Worm (Caenorhabditis elegans) whole organism, L2 larva: ENCODE measurements around the gene F58B4.3.
A peak's percentile ranks its signal among the peaks of the same experiment; 100 is the strongest.

Source experiments
- C34F6.9 ChIP-seq: fragments of 150-350 bp; optimal IDR thresholded peaks from 2 replicates; lab custom pipeline; 2014; ENCODE audit warnings: missing biosample characterization, missing genetic modification characterization
- F13H6.1 ChIP-seq: sonication (generic microtip); optimal IDR thresholded peaks from 2 replicates; lab custom pipeline; 2016; ENCODE audit warnings: missing genetic modification characterization, missing compliant biosample characterization
- R02D3.7 ChIP-seq: fragments of 150-350 bp; optimal IDR thresholded peaks from 2 replicates; lab custom pipeline; 2014; ENCODE audit warnings: missing biosample characterization, missing genetic modification characterization
- Y55F3AM.14 ChIP-seq: fragments of 200-800 bp; sonication (Bioruptor generic); optimal IDR thresholded peaks from 2 replicates; lab custom pipeline; 2018; ENCODE audit warnings: mild to moderate bottlenecking, missing genetic modification characterization, missing compliant biosample characterization
- ZK546.5 ChIP-seq: sonication (generic microtip); optimal IDR thresholded peaks from 2 replicates; lab custom pipeline; 2017; ENCODE audit warnings: missing biosample characterization, missing genetic modification characterization
- alr-1 ChIP-seq: fragments of 150-350 bp; optimal IDR thresholded peaks from 2 replicates; lab custom pipeline; 2014; ENCODE audit warnings: missing biosample characterization, missing genetic modification characterization
- aly-2 ChIP-seq: fragments of 150-350 bp; optimal IDR thresholded peaks from 2 replicates; lab custom pipeline; 2014; ENCODE audit warnings: missing biosample characterization, missing genetic modification characterization
- ama-1 ChIP-seq: fragments of 150-350 bp; optimal IDR thresholded peaks from 2 replicates; lab custom pipeline; 2018; ENCODE audit warnings: inconsistent platforms
- blmp-1 ChIP-seq: sonication (generic microtip); optimal IDR thresholded peaks from 2 replicates; lab custom pipeline; 2017; ENCODE audit warnings: missing genetic modification characterization, mild to moderate bottlenecking, missing compliant biosample characterization, antibody characterized with exemption, moderate library complexity; ENCODE audit not compliant: insufficient read depth
- ceh-16 ChIP-seq: fragments of 150-350 bp; optimal IDR thresholded peaks from 2 replicates; lab custom pipeline; 2014; ENCODE audit warnings: missing biosample characterization, missing genetic modification characterization
- ceh-82 ChIP-seq: fragments of 150-350 bp; optimal IDR thresholded peaks from 2 replicates; lab custom pipeline; 2014; ENCODE audit warnings: missing biosample characterization, missing genetic modification characterization
- crh-2 ChIP-seq: sonication (generic microtip); optimal IDR thresholded peaks from 2 replicates; lab custom pipeline; 2017; ENCODE audit warnings: missing biosample characterization, missing genetic modification characterization
- dmd-4 ChIP-seq: sonication (generic microtip); optimal IDR thresholded peaks from 2 replicates; lab custom pipeline; 2017; ENCODE audit warnings: missing biosample characterization, missing genetic modification characterization
- egl-27 ChIP-seq: sonication (generic microtip); optimal IDR thresholded peaks from 3 replicates; lab custom pipeline; 2017; ENCODE audit warnings: missing biosample characterization, missing genetic modification reagents, missing genetic modification characterization
- elt-1 ChIP-seq: fragments of 150-350 bp; optimal IDR thresholded peaks from 2 replicates; lab custom pipeline; 2014; ENCODE audit warnings: missing biosample characterization, missing genetic modification characterization
- elt-3 ChIP-seq: sonication (generic microtip); optimal IDR thresholded peaks from 2 replicates; lab custom pipeline; 2017; ENCODE audit warnings: missing biosample characterization, missing genetic modification characterization
- fos-1 ChIP-seq: fragments of 150-350 bp; optimal IDR thresholded peaks from 2 replicates; lab custom pipeline; 2014; ENCODE audit warnings: missing biosample characterization, missing genetic modification characterization
- gmeb-1 ChIP-seq: fragments of 150-350 bp; optimal IDR thresholded peaks from 2 replicates; lab custom pipeline; 2014; ENCODE audit warnings: missing biosample characterization, missing genetic modification characterization
- lin-11 ChIP-seq: fragments of 150-350 bp; sonication (generic microtip); optimal IDR thresholded peaks from 2 replicates; lab custom pipeline; 2014; ENCODE audit warnings: missing biosample characterization, missing genetic modification characterization, inconsistent platforms, mixed read lengths
- lin-13 ChIP-seq: fragments of 150-350 bp; optimal IDR thresholded peaks from 2 replicates; lab custom pipeline; 2014; ENCODE audit warnings: missing biosample characterization, missing genetic modification reagents, missing genetic modification characterization
- lin-39 ChIP-seq: fragments of 150-350 bp; optimal IDR thresholded peaks from 2 replicates; lab custom pipeline; 2014; ENCODE audit warnings: missing biosample characterization, missing genetic modification reagents, missing genetic modification characterization
- lsy-2 ChIP-seq, 2 experiments: fragments of 150-350 bp in 1 of 2; sonication (generic microtip) in 1 of 2; optimal IDR thresholded peaks; 2 replicates each; lab custom pipeline; 2014 to 2017; ENCODE audit warnings: missing biosample characterization in 2 of 2, missing genetic modification characterization in 2 of 2
- mab-5 ChIP-seq: fragments of 150-350 bp; optimal IDR thresholded peaks from 2 replicates; lab custom pipeline; 2014; ENCODE audit warnings: missing biosample characterization, missing genetic modification characterization
- mbf-1 ChIP-seq: sonication (generic microtip); optimal IDR thresholded peaks from 2 replicates; lab custom pipeline; 2017; ENCODE audit warnings: missing biosample characterization, missing genetic modification characterization
- mdl-1 ChIP-seq, 2 experiments: fragments of 150-350 bp in 1 of 2; sonication (generic microtip) in 1 of 2; optimal IDR thresholded peaks; 2 replicates each; lab custom pipeline; 2017; ENCODE audit warnings: missing biosample characterization in 2 of 2, missing genetic modification characterization in 2 of 2
- nhr-10 ChIP-seq: sonication (generic microtip); optimal IDR thresholded peaks from 2 replicates; lab custom pipeline; 2017; ENCODE audit warnings: missing biosample characterization, missing genetic modification characterization
- nhr-11 ChIP-seq: fragments of 150-350 bp; optimal IDR thresholded peaks from 2 replicates; lab custom pipeline; 2014; ENCODE audit warnings: missing biosample characterization, missing genetic modification characterization
- nhr-12 ChIP-seq: fragments of 150-350 bp; optimal IDR thresholded peaks from 2 replicates; lab custom pipeline; 2014; ENCODE audit warnings: missing biosample characterization, missing genetic modification characterization
- nhr-129 ChIP-seq: fragments of 150-350 bp; optimal IDR thresholded peaks from 2 replicates; lab custom pipeline; 2014; ENCODE audit warnings: missing biosample characterization, missing genetic modification characterization
- nhr-21 ChIP-seq: fragments of 150-350 bp; optimal IDR thresholded peaks from 2 replicates; lab custom pipeline; 2014; ENCODE audit warnings: missing biosample characterization, missing genetic modification characterization
- nhr-23 ChIP-seq: fragments of 150-350 bp; optimal IDR thresholded peaks from 2 replicates; lab custom pipeline; 2014; ENCODE audit warnings: missing biosample characterization, missing genetic modification reagents, missing genetic modification characterization
- nhr-237 ChIP-seq: fragments of 150-350 bp; optimal IDR thresholded peaks from 2 replicates; lab custom pipeline; 2014; ENCODE audit warnings: missing biosample characterization, missing genetic modification characterization
- nhr-25 ChIP-seq: fragments of 150-350 bp; sonication (generic microtip); optimal IDR thresholded peaks from 3 replicates; lab custom pipeline; 2014; ENCODE audit warnings: missing biosample characterization, missing genetic modification characterization
- nhr-6 ChIP-seq: fragments of 150-350 bp; optimal IDR thresholded peaks from 2 replicates; lab custom pipeline; 2014; ENCODE audit warnings: missing biosample characterization, missing genetic modification characterization
- nhr-77 ChIP-seq: fragments of 150-350 bp; optimal IDR thresholded peaks from 2 replicates; lab custom pipeline; 2014; ENCODE audit warnings: missing biosample characterization, missing genetic modification characterization
- peb-1 ChIP-seq: fragments of 150-350 bp; optimal IDR thresholded peaks from 2 replicates; lab custom pipeline; 2014; ENCODE audit warnings: missing biosample characterization, missing genetic modification characterization
- sem-4 ChIP-seq: fragments of 150-350 bp; optimal IDR thresholded peaks from 2 replicates; lab custom pipeline; 2014; ENCODE audit warnings: missing biosample characterization, missing genetic modification reagents, missing genetic modification characterization
- skn-1 ChIP-seq: sonication (generic microtip); optimal IDR thresholded peaks from 2 replicates; lab custom pipeline; 2017; ENCODE audit warnings: missing biosample characterization, missing genetic modification characterization
- sma-3 ChIP-seq: sonication (generic microtip); optimal IDR thresholded peaks from 2 replicates; lab custom pipeline; 2016; ENCODE audit warnings: missing genetic modification reagents, missing genetic modification characterization, missing compliant biosample characterization
- sma-9 ChIP-seq, 2 experiments: fragments of 150-350 bp in 1 of 2; sonication (generic microtip) in 1 of 2; optimal IDR thresholded peaks; 2 replicates each; lab custom pipeline; 2014 to 2016; ENCODE audit warnings: missing genetic modification characterization in 2 of 2, mild to moderate bottlenecking in 1 of 2, missing biosample characterization in 1 of 2, missing compliant biosample characterization in 1 of 2, missing genetic modification reagents in 1 of 2, moderate library complexity in 1 of 2
- snpc-4 ChIP-seq: fragments of 150-350 bp; optimal IDR thresholded peaks from 2 replicates; lab custom pipeline; 2014; ENCODE audit warnings: missing biosample characterization, missing genetic modification characterization
- unc-39 ChIP-seq: fragments of 150-350 bp; optimal IDR thresholded peaks from 2 replicates; lab custom pipeline; 2014; ENCODE audit warnings: missing biosample characterization, missing genetic modification characterization
- unc-55 ChIP-seq: fragments of 150-350 bp; sonication (generic microtip); optimal IDR thresholded peaks from 3 replicates; lab custom pipeline; 2014; ENCODE audit warnings: missing biosample characterization, missing genetic modification reagents, missing genetic modification characterization
- unc-62 ChIP-seq: fragments of 150-350 bp; optimal IDR thresholded peaks from 2 replicates; lab custom pipeline; 2014; ENCODE audit warnings: missing biosample characterization, missing genetic modification reagents, missing genetic modification characterization
- zag-1 ChIP-seq: fragments of 150-350 bp; optimal IDR thresholded peaks from 2 replicates; lab custom pipeline; 2014; ENCODE audit warnings: missing biosample characterization, missing genetic modification characterization
- ztf-1 ChIP-seq: fragments of 200-800 bp; sonication (Bioruptor generic); conservative IDR thresholded peaks from 2 replicates; pipeline ENCODE4 v1.3.6; 2022; ENCODE audit warnings: missing genetic modification characterization, missing compliant biosample characterization
- ztf-11 ChIP-seq: sonication (generic microtip); optimal IDR thresholded peaks from 2 replicates; lab custom pipeline; 2017; ENCODE audit warnings: missing biosample characterization, missing genetic modification characterization
- ztf-4 ChIP-seq: fragments of 150-350 bp; optimal IDR thresholded peaks from 2 replicates; lab custom pipeline; 2014; ENCODE audit warnings: missing biosample characterization, missing genetic modification characterization

Gene F58B4.3

DNA sequence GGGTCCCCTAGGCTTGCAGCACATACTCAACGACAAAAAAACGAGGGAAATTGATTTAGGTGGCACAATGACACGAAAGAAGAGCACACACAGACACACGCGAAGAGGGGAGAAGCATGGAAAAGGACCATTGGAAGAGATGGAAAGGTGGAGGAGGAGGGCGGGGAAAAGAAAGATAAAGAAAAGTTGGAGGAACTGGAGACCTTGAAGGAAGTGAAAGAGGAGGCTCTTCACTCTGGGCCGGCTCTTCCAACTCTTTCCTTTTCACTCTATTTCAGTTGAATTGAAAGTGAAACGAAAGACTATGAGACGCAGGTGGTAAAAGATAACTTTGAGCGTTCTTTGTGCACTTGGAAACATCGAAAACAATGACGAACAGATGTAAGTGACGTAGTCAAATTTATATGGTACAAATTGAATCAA lies 31.8 kb downstream of the F58B4.3 start (continued):
- TF ChIP-seq lin-39 (tag; lab: Kevin White, UChicago) (no peak), sma-9 (GFP tag; optimal IDR thresholded peaks at IDR 0.05; lab: Kevin White, UChicago) (peak; percentile 88), sma-9 (tag; optimal IDR thresholded peaks at IDR 0.05; lab: Kevin White, UChicago) (no peak), gmeb-1 (tag; lab: Kevin White, UChicago) (no peak), nhr-10 (tag; lab: Kevin White, UChicago) (no peak), F13H6.1 (tag; lab: Kevin White, UChicago) (peak; percentile 90), nhr-129 (tag; lab: Kevin White, UChicago) (peak; percentile 85), aly-2 (tag; lab: Kevin White, UChicago) (no peak), lin-11 (tag; lab: Kevin White, UChicago) (no peak), ceh-16 (no peak), mbf-1 (tag; lab: Kevin White, UChicago) (no peak), sma-3 (GFP tag; lab: Kevin White, UChicago) (no peak), unc-62 (GFP tag; lab: Kevin White, UChicago) (no peak), R02D3.7 (tag; lab: Kevin White, UChicago) (no peak), nhr-25 (tag; lab: Kevin White, UChicago) (no peak), snpc-4 (tag; lab: Kevin White, UChicago) (peak; percentile 11), fos-1 (tag; lab: Kevin White, UChicago) (peak; percentile 32), elt-3 (no peak), alr-1 (no peak), dmd-4 (tag; lab: Kevin White, UChicago) (no peak), egl-27 (tag; lab: Kevin White, UChicago) (peak; percentile 31), lin-13 (peak; percentile 43), C34F6.9 (peak; percentile 84), lsy-2 (tag; optimal IDR thresholded peaks at IDR 0.05; lab: Kevin White, UChicago) (peak in 1 of 2 experiments; percentile 80)

DNA sequence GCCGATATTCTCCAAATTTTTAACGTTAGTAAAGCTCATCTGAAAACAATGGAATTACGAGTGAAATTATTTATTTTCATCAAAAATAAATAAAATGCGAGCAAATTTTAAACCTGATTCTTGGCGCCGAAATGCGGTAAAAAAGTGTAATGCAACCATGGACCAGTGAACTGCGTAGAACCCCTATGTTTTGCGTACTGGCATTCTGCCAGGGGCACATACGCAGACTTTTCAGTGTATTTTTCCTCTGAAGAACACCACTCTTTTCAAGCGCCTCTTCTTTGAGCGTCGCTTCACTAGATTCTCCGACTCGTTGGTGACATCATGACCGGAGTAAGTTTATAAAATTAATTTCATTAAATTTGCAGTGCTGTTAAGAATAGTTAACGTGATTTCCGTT lies 35.9 kb downstream of the F58B4.3 start, which contains the start of the genes ctf-4 and eef-1G:
TSS of gene ctf-4 (minus strand) at position 39 of the 400 bp plus-strand sequence.
TSS of gene eef-1G (plus strand) at position 219 of the 400 bp plus-strand sequence.
- TF ChIP-seq fos-1 (tag; lab: Kevin White, UChicago) (peak; percentile 99), egl-27 (tag; lab: Kevin White, UChicago) (peak; percentile 82), gmeb-1 (tag; lab: Kevin White, UChicago) (peak; percentile 97), lin-13 (peak; percentile 96), alr-1 (no peak), nhr-25 (tag; lab: Kevin White, UChicago) (peak; percentile 98), snpc-4 (tag; lab: Kevin White, UChicago) (peak; percentile 88), sma-9 (GFP tag; optimal IDR thresholded peaks at IDR 0.05; lab: Kevin White, UChicago) (peak; percentile 99), sma-9 (tag; optimal IDR thresholded peaks at IDR 0.05; lab: Kevin White, UChicago) (no peak), C34F6.9 (peak; percentile 99), aly-2 (tag; lab: Kevin White, UChicago) (no peak), nhr-6 (tag; lab: Kevin White, UChicago) (peak; percentile 95), ztf-4 (tag; lab: Kevin White, UChicago) (peak; percentile 93), peb-1 (no peak), blmp-1 (tag; lab: Kevin White, UChicago) (peak; percentile 71), nhr-12 (tag; lab: Kevin White, UChicago) (no peak), zag-1 (tag; lab: Kevin White, UChicago) (peak; percentile 87), nhr-77 (tag; lab: Kevin White, UChicago) (peak; percentile 57), crh-2 (tag; lab: Kevin White, UChicago) (peak; percentile 98), elt-1 (no peak), elt-3 (no peak), lin-39 (tag; lab: Kevin White, UChicago) (peak; percentile 36), nhr-10 (tag; lab: Kevin White, UChicago) (peak; percentile 61), unc-55 (GFP tag; lab: Kevin White, UChicago) (peak; percentile 99), unc-39 (tag; lab: Kevin White, UChicago) (no peak), ama-1 (lab: Kevin White, UChicago) (peak; percentile 51), R02D3.7 (tag; lab: Kevin White, UChicago) (peak; percentile 58), Y55F3AM.14 (peak; percentile 76), lin-11 (tag; lab: Kevin White, UChicago) (peak; percentile 94), ZK546.5 (tag; lab: Kevin White, UChicago) (peak; percentile 71), mab-5 (tag; lab: Kevin White, UChicago) (peak; percentile 85), unc-62 (GFP tag; lab: Kevin White, UChicago) (peak; percentile 12), nhr-129 (tag; lab: Kevin White, UChicago) (peak; percentile 99), ceh-16 (peak; percentile 31), sma-3 (GFP tag; lab: Kevin White, UChicago) (peak; percentile 97), lsy-2 (tag; optimal IDR thresholded peaks at IDR 0.05; lab: Kevin White, UChicago) (peak; percentile 83 to 96), sem-4 (peak; percentile 97), skn-1 (tag; lab: Kevin White, UChicago) (peak; percentile 86), ztf-11 (no peak), nhr-23 (tag; lab: Kevin White, UChicago) (no peak), dmd-4 (tag; lab: Kevin White, UChicago) (no peak), mbf-1 (tag; lab: Kevin White, UChicago) (no peak), nhr-11 (tag; lab: Kevin White, UChicago) (no peak), mdl-1 (tag; optimal IDR thresholded peaks at IDR 0.05; lab: Kevin White, UChicago) (peak in 1 of 2 experiments; percentile 60), ztf-1 (GFP tag; lab: Robert Waterston, UW) (no peak), F13H6.1 (tag; lab: Kevin White, UChicago) (peak; percentile 96), ceh-82 (tag; lab: Kevin White, UChicago) (peak; percentile 75), nhr-237 (tag; lab: Kevin White, UChicago) (no peak), nhr-21 (tag; lab: Kevin White, UChicago) (peak; percentile 98)
